Fruit fly (Drosophila melanogaster) whole organism, prepupa: ENCODE results near the gene CG3505.

Source experiments
- CG10631 ChIP-seq: fragments of 200-800 bp; sonication (Bioruptor generic); optimal IDR thresholded peaks from 2 replicates; lab custom pipeline; 2016; ENCODE audit warnings: missing biosample characterization, missing genetic modification characterization
- CG11294 ChIP-seq: fragments of 200-800 bp; sonication (Bioruptor generic); IDR thresholded peaks from 2 replicates; pipeline ENCODE4 v1.3.6; 2022; ENCODE audit warnings: missing biosample characterization, missing genetic modification characterization
- CG11762 ChIP-seq: fragments of 200-800 bp; sonication (Bioruptor generic); optimal IDR thresholded peaks from 3 replicates; lab custom pipeline; 2016; ENCODE audit warnings: missing biosample characterization, missing genetic modification characterization; ENCODE audit not compliant: insufficient read depth
- CG11902 ChIP-seq: fragments of 200-800 bp; sonication (Bioruptor generic); optimal IDR thresholded peaks from 3 replicates; lab custom pipeline; 2016; ENCODE audit warnings: missing biosample characterization, missing genetic modification characterization
- CG15336 ChIP-seq: fragments of 200-800 bp; sonication (Bioruptor generic); IDR thresholded peaks from 2 replicates; pipeline ENCODE4 v1.3.6; 2022; ENCODE audit warnings: missing biosample characterization, missing genetic modification characterization
- CG1621 ChIP-seq: fragments of 200-800 bp; sonication (Bioruptor generic); optimal IDR thresholded peaks from 3 replicates; lab custom pipeline; 2018; ENCODE audit warnings: missing biosample characterization, mild to moderate bottlenecking, missing genetic modification characterization
- CG3032 ChIP-seq: fragments of 200-800 bp; optimal IDR thresholded peaks from 2 replicates; lab custom pipeline; 2019; ENCODE audit warnings: missing biosample characterization, mild to moderate bottlenecking, missing genetic modification characterization, moderate library complexity
- CG31627 ChIP-seq: fragments of 200-800 bp; sonication (Bioruptor generic); optimal IDR thresholded peaks from 3 replicates; lab custom pipeline; 2016; ENCODE audit warnings: missing biosample characterization, missing genetic modification characterization
- CG32006 ChIP-seq: fragments of 200-800 bp; sonication (Bioruptor generic); optimal IDR thresholded peaks from 3 replicates; lab custom pipeline; 2017; ENCODE audit warnings: missing biosample characterization, mild to moderate bottlenecking, missing genetic modification characterization
- CG3919 ChIP-seq: fragments of 200-800 bp; sonication (Bioruptor generic); optimal IDR thresholded peaks from 3 replicates; lab custom pipeline; 2016; ENCODE audit warnings: missing biosample characterization, missing genetic modification characterization
- CG4318 ChIP-seq: fragments of 200-800 bp; sonication (Bioruptor generic); optimal IDR thresholded peaks from 3 replicates; lab custom pipeline; 2017; ENCODE audit warnings: missing biosample characterization, mild to moderate bottlenecking, missing genetic modification characterization
- CG6163 ChIP-seq: fragments of 200-800 bp; sonication (Bioruptor generic); IDR thresholded peaks from 3 replicates; pipeline ENCODE4 v1.3.6; 2022; ENCODE audit warnings: missing biosample characterization, missing genetic modification characterization
- CG6276 ChIP-seq: fragments of 200-800 bp; sonication (Bioruptor generic); optimal IDR thresholded peaks from 2 replicates; lab custom pipeline; 2017; ENCODE audit warnings: missing biosample characterization, mild to moderate bottlenecking, missing genetic modification characterization
- CG6792 ChIP-seq: fragments of 200-800 bp; sonication (Bioruptor generic); optimal IDR thresholded peaks from 3 replicates; lab custom pipeline; 2016; ENCODE audit warnings: missing biosample characterization, missing genetic modification characterization
- CG6808 ChIP-seq: fragments of 200-800 bp; sonication (Bioruptor generic); optimal IDR thresholded peaks from 3 replicates; lab custom pipeline; 2017; ENCODE audit warnings: missing biosample characterization, missing genetic modification characterization, mild to moderate bottlenecking, moderate library complexity, missing genetic modification reagents
- CG7368 ChIP-seq: fragments of 200-800 bp; sonication (Bioruptor generic); optimal IDR thresholded peaks from 3 replicates; lab custom pipeline; 2016; ENCODE audit warnings: missing biosample characterization, missing genetic modification characterization
- CG8119 ChIP-seq: fragments of 200-800 bp; sonication (Bioruptor generic); IDR thresholded peaks from 3 replicates; pipeline ENCODE4 v1.3.6; 2022; ENCODE audit warnings: missing biosample characterization, missing genetic modification characterization
- CG8632 ChIP-seq: fragments of 200-800 bp; sonication (Bioruptor generic); optimal IDR thresholded peaks from 3 replicates; lab custom pipeline; 2016; ENCODE audit warnings: missing biosample characterization, missing genetic modification characterization
- Eip75B ChIP-seq: fragments of 200-800 bp; sonication (Bioruptor generic); optimal IDR thresholded peaks from 3 replicates; lab custom pipeline; 2016; ENCODE audit warnings: missing biosample characterization, missing genetic modification characterization
- Eip78C ChIP-seq: fragments of 200-800 bp; sonication (Bioruptor generic); peaks from one replicate; lab custom pipeline; 2016; ENCODE audit warnings: missing biosample characterization, missing genetic modification characterization
- Eip93F ChIP-seq: fragments of 200-800 bp; sonication (Bioruptor generic); optimal IDR thresholded peaks from 2 replicates; lab custom pipeline; 2016; ENCODE audit warnings: missing biosample characterization, mild to moderate bottlenecking, missing genetic modification characterization
- Ets96B ChIP-seq: fragments of 200-800 bp; optimal IDR thresholded peaks from 2 replicates; lab custom pipeline; 2019; ENCODE audit warnings: missing biosample characterization, mild to moderate bottlenecking, missing genetic modification characterization, moderate library complexity
- Hr38 ChIP-seq: sonication (Bioruptor generic); optimal IDR thresholded peaks from 2 replicates; lab custom pipeline; 2016; ENCODE audit warnings: missing biosample characterization, missing genetic modification characterization
- Hr39 ChIP-seq: fragments of 200-800 bp; sonication (Bioruptor generic); optimal IDR thresholded peaks from 2 replicates; lab custom pipeline; 2016; ENCODE audit warnings: missing biosample characterization, missing genetic modification characterization
- Hr4 ChIP-seq: fragments of 200-800 bp; sonication (Bioruptor generic); optimal IDR thresholded peaks from 3 replicates; lab custom pipeline; 2016; ENCODE audit warnings: missing biosample characterization, missing genetic modification characterization
- Met ChIP-seq: fragments of 200-800 bp; sonication (Bioruptor generic); optimal IDR thresholded peaks from 3 replicates; lab custom pipeline; 2016; ENCODE audit warnings: missing biosample characterization, missing genetic modification characterization
- OdsH ChIP-seq: fragments of 200-800 bp; sonication (Bioruptor generic); optimal IDR thresholded peaks from 3 replicates; lab custom pipeline; 2016; ENCODE audit warnings: missing biosample characterization, missing genetic modification characterization
- Smox ChIP-seq: fragments of 200-800 bp; sonication (Bioruptor generic); optimal IDR thresholded peaks from 3 replicates; lab custom pipeline; 2016; ENCODE audit warnings: missing biosample characterization, missing genetic modification characterization
- Sox102F ChIP-seq: fragments of 200-800 bp; sonication (Bioruptor generic); optimal IDR thresholded peaks from 2 replicates; lab custom pipeline; 2016; ENCODE audit warnings: missing biosample characterization, mild to moderate bottlenecking, missing genetic modification characterization
- Sox14 ChIP-seq: fragments of 200-800 bp; sonication (Bioruptor generic); optimal IDR thresholded peaks from 3 replicates; lab custom pipeline; 2016; ENCODE audit warnings: missing biosample characterization, missing genetic modification characterization
- achi ChIP-seq: fragments of 200-800 bp; sonication (Bioruptor generic); optimal IDR thresholded peaks from 3 replicates; lab custom pipeline; 2016; ENCODE audit warnings: missing biosample characterization, missing genetic modification characterization
- acj6 ChIP-seq: fragments of 200-800 bp; sonication (Bioruptor generic); optimal IDR thresholded peaks from 3 replicates; lab custom pipeline; 2016; ENCODE audit warnings: missing biosample characterization, missing genetic modification characterization
- dac ChIP-seq: fragments of 200-800 bp; sonication (Bioruptor generic); optimal IDR thresholded peaks from 2 replicates; lab custom pipeline; 2017; ENCODE audit warnings: missing biosample characterization, mild to moderate bottlenecking, missing genetic modification characterization
- dsx ChIP-seq: fragments of 200-800 bp; optimal IDR thresholded peaks from 3 replicates; lab custom pipeline; 2019; ENCODE audit warnings: missing biosample characterization, mild to moderate bottlenecking, missing genetic modification characterization, moderate library complexity; ENCODE audit not compliant: poor library complexity, severe bottlenecking
- esn ChIP-seq: fragments of 200-800 bp; sonication (Bioruptor generic); optimal IDR thresholded peaks from 2 replicates; lab custom pipeline; 2016; ENCODE audit warnings: missing biosample characterization, mild to moderate bottlenecking, missing genetic modification characterization, moderate library complexity
- fd59A ChIP-seq: fragments of 200-800 bp; sonication (Bioruptor generic); optimal IDR thresholded peaks from 2 replicates; lab custom pipeline; 2017; ENCODE audit warnings: missing biosample characterization, mild to moderate bottlenecking, missing genetic modification characterization, missing genetic modification reagents
- fd85E ChIP-seq: fragments of 200-800 bp; sonication (Bioruptor generic); optimal IDR thresholded peaks from 3 replicates; lab custom pipeline; 2016; ENCODE audit warnings: missing biosample characterization, missing genetic modification characterization
- fkh ChIP-seq: fragments of 200-800 bp; sonication (Bioruptor generic); optimal IDR thresholded peaks from 3 replicates; lab custom pipeline; 2017; ENCODE audit warnings: missing biosample characterization, mild to moderate bottlenecking, missing genetic modification characterization, moderate library complexity
- lz ChIP-seq: fragments of 200-800 bp; sonication (Bioruptor generic); optimal IDR thresholded peaks from 3 replicates; lab custom pipeline; 2016; ENCODE audit warnings: missing biosample characterization, missing genetic modification characterization
- net ChIP-seq: fragments of 200-800 bp; sonication (Bioruptor generic); optimal IDR thresholded peaks from 3 replicates; lab custom pipeline; 2016; ENCODE audit warnings: missing biosample characterization, missing genetic modification characterization
- pdm3 ChIP-seq: fragments of 200-800 bp; sonication (Bioruptor generic); optimal IDR thresholded peaks from 3 replicates; lab custom pipeline; 2016; ENCODE audit warnings: missing biosample characterization, missing genetic modification characterization
- spab ChIP-seq: fragments of 200-800 bp; sonication (Bioruptor generic); optimal IDR thresholded peaks from 2 replicates; lab custom pipeline; 2017; ENCODE audit warnings: missing biosample characterization, mild to moderate bottlenecking, missing genetic modification characterization, missing genetic modification reagents
- ss ChIP-seq, 2 experiments: fragments of 200-800 bp; sonication (Bioruptor generic); optimal IDR thresholded peaks; 2 replicates in 1 of 2; 3 replicates in 1 of 2; lab custom pipeline; 2017 to 2018; ENCODE audit warnings: mild to moderate bottlenecking in 2 of 2, missing biosample characterization in 2 of 2, missing genetic modification characterization in 2 of 2, moderate library complexity in 1 of 2
- svp ChIP-seq: fragments of 200-800 bp; sonication (Bioruptor generic); peaks from one replicate; lab custom pipeline; 2016; ENCODE audit warnings: missing biosample characterization, missing genetic modification characterization
- topi ChIP-seq: fragments of 200-800 bp; sonication (Bioruptor generic); optimal IDR thresholded peaks from 3 replicates; lab custom pipeline; 2016; ENCODE audit warnings: missing biosample characterization, missing genetic modification characterization

The CG3505 gene

DNA sequence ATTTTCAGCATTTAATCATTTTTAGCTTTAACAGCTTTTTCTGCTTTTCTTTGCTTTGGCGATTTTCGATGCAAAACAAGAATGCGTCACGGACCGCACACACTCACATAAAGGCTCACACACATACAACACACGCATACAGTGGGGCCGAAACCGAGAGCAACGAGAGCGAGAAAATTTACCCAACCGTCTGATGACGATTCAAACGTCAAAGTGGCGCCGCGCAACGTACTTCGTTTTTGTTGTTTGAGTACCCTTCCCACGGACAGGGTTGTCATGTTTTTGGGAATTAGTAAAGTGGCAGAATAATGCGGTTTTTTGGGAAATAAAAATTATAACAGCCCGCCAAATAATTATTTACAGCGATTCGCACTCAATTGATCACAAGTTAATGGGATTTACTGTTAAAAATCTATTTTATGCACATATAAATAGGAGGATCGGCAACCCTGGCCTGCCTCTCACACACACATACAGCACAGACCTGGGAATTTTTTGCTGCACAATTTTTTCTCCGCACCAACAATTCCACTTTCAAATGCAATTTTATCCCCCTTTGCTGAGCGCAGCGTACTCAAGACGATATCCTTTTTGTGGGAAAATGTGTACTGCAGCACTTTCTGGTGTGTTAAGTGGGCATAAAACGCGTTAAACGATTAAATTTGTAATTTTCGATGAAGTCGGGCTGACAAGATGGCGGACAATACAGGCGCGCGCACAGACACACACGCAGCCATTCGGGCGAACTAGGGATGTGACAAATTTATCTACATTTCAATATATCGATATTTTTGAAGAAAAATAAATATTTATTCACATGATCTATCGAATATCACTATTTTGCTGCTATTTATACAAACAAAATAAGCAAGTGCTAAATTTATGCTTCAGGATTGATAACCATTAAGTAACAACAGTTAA is 2.0 kb upstream of the CG3505 start (continued):
- peak; percentile 92 for TF ChIP-seq OdsH (GFP tag; lab: Kevin White, UChicago)
- peak; percentile 94 for TF ChIP-seq Eip75B (GFP tag; lab: Kevin White, UChicago)
- peak; percentile 95 for TF ChIP-seq CG3919 (GFP tag; lab: Kevin White, UChicago)
- TF ChIP-seq Hr39 (GFP tag; lab: Kevin White, UChicago), result peak; percentile 94
- peak; percentile 94 for TF ChIP-seq pdm3 (GFP tag; lab: Kevin White, UChicago)
- peak; percentile 94 for TF ChIP-seq achi
- peak; percentile 93 for TF ChIP-seq CG6808
- peak; percentile 92 for TF ChIP-seq net (GFP tag; lab: Kevin White, UChicago)
- peak; percentile 93 for TF ChIP-seq CG6276
- TF ChIP-seq CG11762 (GFP tag; lab: Kevin White, UChicago), result peak; percentile 86
- TF ChIP-seq fd59A (GFP tag; lab: Kevin White, UChicago), result peak; percentile 90
- TF ChIP-seq dac (GFP tag; lab: Kevin White, UChicago), result peak; percentile 73
- TF ChIP-seq Met (GFP tag; lab: Kevin White, UChicago), result peak; percentile 95
- TF ChIP-seq CG8632 (GFP tag; lab: Kevin White, UChicago), result peak; percentile 93
- peak; percentile 91 for TF ChIP-seq CG8119 (GFP tag; lab: Robert Waterston, UW)
- peak; percentile 79 for TF ChIP-seq CG4318 (GFP tag; lab: Kevin White, UChicago)
- peak; percentile 86 for TF ChIP-seq spab (GFP tag; lab: Kevin White, UChicago)
- peak; percentile 92 for TF ChIP-seq CG1621
- TF ChIP-seq Eip93F (GFP tag; lab: Kevin White, UChicago), result peak; percentile 83
- peak; percentile 95 for TF ChIP-seq Sox102F (GFP tag; lab: Kevin White, UChicago)
- peak; percentile 82 for TF ChIP-seq CG11294 (GFP tag; lab: Robert Waterston, UW)
- peak; percentile 85 for TF ChIP-seq CG7368 (GFP tag; lab: Kevin White, UChicago)
- peak; percentile 88 for TF ChIP-seq CG11902
- peak; percentile 94 for TF ChIP-seq Hr4 (GFP tag; lab: Kevin White, UChicago)

DNA sequence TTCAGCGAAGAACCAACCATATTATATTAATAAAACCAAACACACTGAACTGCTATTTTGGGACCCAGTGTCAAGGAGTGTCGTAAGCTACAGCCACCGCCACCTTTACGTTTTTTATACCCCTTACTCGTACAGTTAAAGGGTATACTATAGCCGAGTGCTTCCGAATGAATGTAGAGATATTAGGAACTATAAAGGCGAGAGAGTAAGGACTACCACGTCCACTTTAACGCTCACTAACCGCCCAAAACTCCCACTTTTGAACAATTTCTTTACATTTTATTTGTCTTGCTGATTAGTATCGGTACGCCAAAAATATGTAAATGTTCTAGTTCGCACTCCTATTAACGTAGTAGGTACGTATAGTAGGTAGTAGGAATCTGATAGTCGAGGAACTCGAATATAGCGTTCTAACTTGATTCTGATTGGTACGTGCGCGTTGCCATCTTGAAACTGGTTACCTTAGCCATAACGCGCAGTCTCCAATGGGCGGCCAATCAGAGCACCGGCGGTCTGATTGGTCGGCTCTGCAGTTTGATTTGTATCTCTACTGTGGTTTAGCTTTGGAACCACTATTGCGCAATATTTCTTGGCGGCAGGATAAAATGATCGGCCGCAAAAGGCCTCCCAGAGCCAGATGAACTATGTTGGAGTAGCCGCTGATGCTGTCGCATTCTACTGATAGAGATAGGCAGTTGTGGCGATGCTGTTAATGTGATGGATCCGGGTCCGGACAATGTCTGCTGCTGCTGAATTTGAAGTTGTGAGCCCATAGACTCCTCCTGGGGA is 1.1 kb upstream of the CG3505 start:
- TF ChIP-seq CG6276 (peak; percentile 50), lz (GFP tag; lab: Kevin White, UChicago) (peak; percentile 4), CG6163 (0 out of 3 replicates have a peak, but pooled peaks have one; percentile 25), CG3919 (GFP tag; lab: Kevin White, UChicago) (peak; percentile 46), CG31627 (GFP tag; lab: Kevin White, UChicago) (no peak), OdsH (GFP tag; lab: Kevin White, UChicago) (peak; percentile 33), fd85E (no peak), CG3032 (peak; percentile 39), dac (GFP tag; lab: Kevin White, UChicago) (peak; percentile 12), fkh (GFP tag; lab: Kevin White, UChicago) (peak; percentile 43), Ets96B (tag; lab: Kevin White, UChicago) (peak; percentile 33), svp (GFP tag; lab: Kevin White, UChicago) (peak; percentile 55), spab (GFP tag; lab: Kevin White, UChicago) (no peak), CG6808 (no peak), Sox102F (GFP tag; lab: Kevin White, UChicago) (no peak), CG8632 (GFP tag; lab: Kevin White, UChicago) (no peak), dsx (GFP tag; lab: Kevin White, UChicago) (peak; percentile 36), Smox (no peak), Eip78C (GFP tag; lab: Kevin White, UChicago) (peak; percentile 87), acj6 (peak; percentile 16), CG32006 (GFP tag; lab: Kevin White, UChicago) (peak; percentile 64), pdm3 (GFP tag; lab: Kevin White, UChicago) (peak; percentile 37), Hr38 (GFP tag; lab: Kevin White, UChicago) (no peak), CG10631 (peak; percentile 38), Eip75B (GFP tag; lab: Kevin White, UChicago) (peak; percentile 27), CG15336 (peak; percentile 45; the same call in 1 of the 2 replicates), CG6792 (GFP tag; lab: Kevin White, UChicago) (peak; percentile 0), Sox14 (GFP tag; lab: Kevin White, UChicago) (peak; percentile 35), topi (GFP tag; lab: Kevin White, UChicago) (peak; percentile 40), esn (GFP tag; lab: Kevin White, UChicago) (peak; percentile 4), ss (GFP tag; optimal IDR thresholded peaks at IDR 0.05; lab: Kevin White, UChicago) (peak in 1 of 2 experiments; percentile 18)
